Worm (Caenorhabditis elegans) whole organism, early embryonic: ENCODE data around the gene lin-25.

ENCODE experiments used
- aly-1 ChIP-seq: sonication (generic microtip); optimal IDR thresholded peaks from 2 replicates; lab custom pipeline; 2016; ENCODE audit warnings: missing genetic modification characterization, missing compliant biosample characterization
- ama-1 ChIP-seq: fragments of 150-350 bp; optimal IDR thresholded peaks from 2 replicates; lab custom pipeline; 2014
- ceh-13 ChIP-seq: fragments of 200-800 bp; sonication (Bioruptor generic); optimal IDR thresholded peaks from 2 replicates; lab custom pipeline; 2018; ENCODE audit warnings: mild to moderate bottlenecking, missing genetic modification characterization, missing compliant biosample characterization
- ceh-36 ChIP-seq: sonication (generic microtip); optimal IDR thresholded peaks from 2 replicates; lab custom pipeline; 2016; ENCODE audit warnings: missing genetic modification characterization, inconsistent platforms, missing compliant biosample characterization
- ets-7 ChIP-seq: sonication (generic microtip); optimal IDR thresholded peaks from 2 replicates; lab custom pipeline; 2016; ENCODE audit warnings: missing genotype, missing genetic modification characterization, missing compliant biosample characterization
- flt-1 ChIP-seq: fragments of 200-800 bp; sonication (Bioruptor generic); IDR thresholded peaks from 2 replicates; pipeline ENCODE4 v1.3.6; 2022; ENCODE audit warnings: missing genetic modification characterization, missing compliant biosample characterization
- hmbx-1 ChIP-seq: sonication (generic microtip); optimal IDR thresholded peaks from 2 replicates; lab custom pipeline; 2016; ENCODE audit warnings: mild to moderate bottlenecking, missing genetic modification characterization, missing compliant biosample characterization
- hmg-4 ChIP-seq: fragments of 200-800 bp; sonication (Bioruptor generic); optimal IDR thresholded peaks from 2 replicates; lab custom pipeline; 2018; ENCODE audit warnings: mild to moderate bottlenecking, missing genetic modification characterization, missing compliant biosample characterization
- hnd-1 ChIP-seq: sonication (generic microtip); optimal IDR thresholded peaks from 2 replicates; lab custom pipeline; 2016; ENCODE audit warnings: missing genetic modification characterization, missing compliant biosample characterization
- scrt-1 ChIP-seq: fragments of 200-800 bp; sonication (Bioruptor generic); IDR thresholded peaks from 2 replicates; pipeline ENCODE4 v1.3.6; 2022; ENCODE audit warnings: missing genetic modification characterization, missing compliant biosample characterization
- tbx-37 ChIP-seq: fragments of 200-800 bp; sonication (Bioruptor generic); conservative IDR thresholded peaks from 2 replicates; pipeline ENCODE4 v1.3.6; 2022; ENCODE audit warnings: missing genetic modification reagents, missing genetic modification characterization, missing compliant biosample characterization
- tra-4 ChIP-seq: sonication (generic microtip); optimal IDR thresholded peaks from 2 replicates; lab custom pipeline; 2017; ENCODE audit warnings: missing genetic modification characterization, missing compliant biosample characterization

DNA sequence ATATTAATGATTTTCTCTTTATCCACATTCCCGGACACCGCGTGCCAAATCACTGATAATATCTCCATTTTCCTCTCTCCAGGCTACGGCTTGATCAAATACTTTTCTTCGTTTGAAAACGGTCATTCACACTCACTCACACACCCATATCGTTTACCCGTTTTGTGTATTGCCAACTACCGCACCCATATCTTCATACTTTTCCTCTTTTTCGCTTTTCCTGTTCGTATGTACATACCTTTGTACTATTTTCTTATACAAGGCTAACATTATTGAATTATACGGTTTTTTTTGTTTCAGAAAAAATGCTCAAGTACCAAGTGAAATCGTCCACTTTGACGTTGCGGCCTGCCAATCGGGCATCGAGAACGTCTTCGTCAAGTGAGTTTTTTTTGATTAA lies 18.2 kb downstream of the lin-25 start, which contains the start of gene W05B10.4:
- TF ChIP-seq flt-1 (GFP tag; lab: Robert Waterston, UW) (no peak), ets-7 (tag; lab: Kevin White, UChicago) (no peak), scrt-1 (GFP tag; lab: Robert Waterston, UW) (no peak), tbx-37 (GFP tag; lab: Robert Waterston, UW) (no peak), ama-1 (no peak), hnd-1 (tag; lab: Kevin White, UChicago) (no peak), hmbx-1 (tag; lab: Kevin White, UChicago) (no peak), tra-4 (tag; lab: Kevin White, UChicago) (no peak), aly-1 (tag; lab: Kevin White, UChicago) (no peak), ceh-13 (GFP tag; lab: Kevin White, UChicago) (no peak), ceh-36 (tag; lab: Kevin White, UChicago) (no peak), hmg-4 (GFP tag; lab: Kevin White, UChicago) (no peak)
